Fruit fly (Drosophila melanogaster): ENCODE results near the gene CG46320.

CG46320 gene

dm6 chr3L:5630176-5630583, 33.7 kb upstream of the CG46320 start (continued):
- no peak for TF ChIP-seq NC2α (GFP tag; optimal IDR thresholded peaks at IDR 0.05)
- no peak for TF ChIP-seq CG12299 (tag; optimal IDR thresholded peaks at IDR 0.05)
- no peak for TF ChIP-seq CG6791 (GFP tag; IDR thresholded peaks at IDR 0.05; ENCODE audit: partially characterized antibody)
- TF ChIP-seq tgo (GFP tag; IDR thresholded peaks at IDR 0.05), result no peak
- TF ChIP-seq CG2116 (GFP tag; optimal IDR thresholded peaks at IDR 0.05), result no peak
- TF ChIP-seq seq (GFP tag; IDR thresholded peaks at IDR 0.05), result no peak
- no peak for TF ChIP-seq CG11093 (GFP tag; IDR thresholded peaks at IDR 0.05)
- no peak for TF ChIP-seq CG9437 (GFP tag; optimal IDR thresholded peaks at IDR 0.05)
- TF ChIP-seq bigmax (GFP tag; optimal IDR thresholded peaks at IDR 0.05), result no peak
- no peak for TF ChIP-seq CG11696 (GFP tag; IDR thresholded peaks at IDR 0.05)
- TF ChIP-seq hb (GFP tag; IDR thresholded peaks at IDR 0.05; ENCODE audit: partially characterized antibody), result no peak
- no peak for TF ChIP-seq btn (GFP tag; optimal IDR thresholded peaks at IDR 0.05)
- no peak for TF ChIP-seq ap (GFP tag; IDR thresholded peaks at IDR 0.05)
- no peak for TF ChIP-seq YL-1 (GFP tag; optimal IDR thresholded peaks at IDR 0.05)
- TF ChIP-seq CG11247 (GFP tag; IDR thresholded peaks at IDR 0.05), result no peak
- TF ChIP-seq CG3065 (GFP tag; optimal IDR thresholded peaks at IDR 0.05), result no peak
- TF ChIP-seq ranshi (GFP tag; IDR thresholded peaks at IDR 0.05), result no peak
- TF ChIP-seq ttk (GFP tag; IDR thresholded peaks at IDR 0.05), result no peak
- TF ChIP-seq CG13296 (GFP tag; optimal IDR thresholded peaks at IDR 0.05), result no peak
- TF ChIP-seq Elba2 (GFP tag; optimal IDR thresholded peaks at IDR 0.05), result no peak
- TF ChIP-seq MESR4 (GFP tag; optimal IDR thresholded peaks at IDR 0.05), result no peak
- no peak for TF ChIP-seq ERR (GFP tag; optimal IDR thresholded peaks at IDR 0.05)
- no peak for TF ChIP-seq dati (GFP tag; IDR thresholded peaks at IDR 0.05)
- TF ChIP-seq Fer3 (tag; optimal IDR thresholded peaks at IDR 0.05), result no peak
- TF ChIP-seq Mrtf (GFP tag; IDR thresholded peaks at IDR 0.05), result no peak
- TF ChIP-seq Meics (GFP tag; optimal IDR thresholded peaks at IDR 0.05), result peak; percentile 33
- TF ChIP-seq Atf6 (GFP tag; IDR thresholded peaks at IDR 0.05), result no peak
- TF ChIP-seq jumu (GFP tag; optimal IDR thresholded peaks at IDR 0.05), result no peak
- no peak for TF ChIP-seq jigr1 (GFP tag; IDR thresholded peaks at IDR 0.05)
- no peak for TF ChIP-seq pb (GFP tag; optimal IDR thresholded peaks at IDR 0.05)
- no peak; the same call in 1 of the 2 replicates for TF ChIP-seq Xrp1 (GFP tag; IDR thresholded peaks at IDR 0.05)
- no peak for TF ChIP-seq Rfx (GFP tag; IDR thresholded peaks at IDR 0.05)
- TF ChIP-seq CG17361 (GFP tag; IDR thresholded peaks at IDR 0.05), result peak; percentile 81; the same call in 2 of the 3 replicates
- no peak for TF ChIP-seq toy (GFP tag; IDR thresholded peaks at IDR 0.05)
- TF ChIP-seq CG8388 (GFP tag; optimal IDR thresholded peaks at IDR 0.05), result peak; percentile 12
- no peak for TF ChIP-seq Max (GFP tag; optimal IDR thresholded peaks at IDR 0.05)
- TF ChIP-seq dimm (GFP tag; IDR thresholded peaks at IDR 0.05), result no peak
- no peak for TF ChIP-seq Ets97D (GFP tag; optimal IDR thresholded peaks at IDR 0.05)
- no peak for TF ChIP-seq zen (tag; optimal IDR thresholded peaks at IDR 0.05)
- no peak for TF ChIP-seq CG12659 (GFP tag; optimal IDR thresholded peaks at IDR 0.05)
- no peak for TF ChIP-seq CG7987 (GFP tag; optimal IDR thresholded peaks at IDR 0.05)
- TF ChIP-seq D19B (GFP tag; optimal IDR thresholded peaks at IDR 0.05), result no peak
- TF ChIP-seq Hmr (GFP tag; optimal IDR thresholded peaks at IDR 0.05), result no peak
- TF ChIP-seq CG16815 (GFP tag; optimal IDR thresholded peaks at IDR 0.05), result peak; percentile 23
- no peak for TF ChIP-seq ssp (GFP tag; IDR thresholded peaks at IDR 0.05)
- TF ChIP-seq Xbp1 (GFP tag; optimal IDR thresholded peaks at IDR 0.05), result peak; percentile 9
- no peak for TF ChIP-seq zfh1 (GFP tag; IDR thresholded peaks at IDR 0.05)
- no peak for TF ChIP-seq lov (optimal IDR thresholded peaks at IDR 0.05)
- TF ChIP-seq lov (GFP tag; IDR thresholded peaks at IDR 0.05), result no peak
- TF ChIP-seq amos (GFP tag; IDR thresholded peaks at IDR 0.05; ENCODE audit: partially characterized antibody), result no peak
- TF ChIP-seq Vsx1 (GFP tag; optimal IDR thresholded peaks at IDR 0.05), result no peak
- TF ChIP-seq CG1602 (GFP tag; optimal IDR thresholded peaks at IDR 0.05), result no peak
- TF ChIP-seq psq (GFP tag; optimal IDR thresholded peaks at IDR 0.05), result no peak
